Worm (Caenorhabditis elegans) whole organism, L4/young adult: Measurements from ENCODE around the gene bre-3.

Experiments used
- W03F9.2 ChIP-seq: fragments of 150-350 bp; optimal IDR thresholded peaks from 2 replicates; lab custom pipeline; 2014; ENCODE audit warnings: missing biosample characterization, missing genetic modification characterization
- dao-5 ChIP-seq: sonication (generic microtip); optimal IDR thresholded peaks from 2 replicates; lab custom pipeline; 2016; ENCODE audit warnings: missing genotype, missing genetic modification characterization, moderate library complexity, missing compliant biosample characterization
- him-1 ChIP-seq: sonication (generic microtip); optimal IDR thresholded peaks from 2 replicates; lab custom pipeline; 2016; ENCODE audit warnings: missing genotype, missing genetic modification reagents, missing genetic modification characterization, missing compliant biosample characterization

ce11 chrIII:9496083-9496482 is 10.8 kb upstream of the bre-3 start:
- TF ChIP-seq him-1 (no peak), dao-5 (tag; lab: Kevin White, UChicago) (no peak), W03F9.2 (tag; lab: Kevin White, UChicago) (no peak)
